Fruit fly (Drosophila melanogaster): ENCODE measurements around the gene CG34461.

DNA sequence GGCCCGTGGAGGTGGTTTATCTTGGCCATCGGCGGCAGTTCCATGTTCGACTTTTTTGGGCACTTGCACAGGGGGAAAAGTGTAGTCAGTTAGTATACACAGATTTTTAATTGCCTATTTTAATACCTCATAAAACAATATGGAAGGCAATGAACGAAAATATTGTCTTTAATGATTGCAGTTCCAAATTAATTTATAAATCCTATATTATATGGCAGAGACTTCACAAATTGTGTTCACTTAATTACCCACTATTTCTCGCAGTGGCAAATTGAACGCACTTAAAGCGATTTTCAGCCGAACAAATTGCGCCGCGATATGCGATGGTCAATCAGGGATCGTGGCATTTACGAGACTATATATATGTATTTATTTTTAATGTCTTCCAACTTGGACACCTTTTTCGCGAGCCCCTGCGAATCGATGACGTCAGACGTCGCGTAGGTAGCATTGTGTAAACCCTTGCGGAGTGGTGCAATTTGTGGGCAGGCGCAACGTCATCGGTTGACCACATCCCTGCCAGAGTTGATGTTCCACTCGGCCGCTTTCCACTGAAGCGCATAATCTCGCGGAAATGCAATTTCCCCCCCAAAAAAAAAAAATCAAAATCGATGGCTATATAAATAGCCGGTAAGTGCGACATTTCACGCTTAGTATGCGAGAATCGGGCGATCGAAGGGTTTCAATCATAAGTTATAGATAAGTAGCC, 5.4 kb upstream of the CG34461 start, which contains the start of gene CG13670:
- TF ChIP-seq h (optimal IDR thresholded peaks at IDR 0.05) (no peak), Myc (optimal IDR thresholded peaks at IDR 0.05) (no peak), ttk (optimal IDR thresholded peaks at IDR 0.05) (no peak), psq (optimal IDR thresholded peaks at IDR 0.05) (no peak)

All from Kc167 (cell line).